Worm (Caenorhabditis elegans): ENCODE results near the gene str-92.

DNA sequence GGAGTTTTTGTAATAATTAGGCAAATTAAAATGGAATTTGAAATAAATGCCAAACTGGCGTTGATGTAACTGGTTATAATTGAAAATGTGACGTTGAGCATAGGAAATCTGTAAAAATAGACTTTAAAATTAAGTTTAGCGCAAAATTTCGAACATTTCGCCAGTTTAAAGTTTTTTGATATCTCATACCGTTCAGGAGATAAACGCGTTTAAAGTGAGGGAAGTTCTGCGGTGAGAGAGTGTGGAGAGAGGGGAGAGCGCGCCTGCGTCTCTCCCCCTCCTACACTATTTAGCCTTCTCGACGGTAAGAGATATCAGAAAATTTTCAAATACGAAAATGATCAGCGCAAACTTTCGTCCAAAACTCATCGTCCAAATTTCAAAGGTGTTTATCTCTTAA, at the start of gene str-92:
- TF ChIP-seq ceh-82 (tag; optimal IDR thresholded peaks at IDR 0.05) = no peak
- TF ChIP-seq pqm-1 (tag; optimal IDR thresholded peaks at IDR 0.05) = no peak
- no peak for TF ChIP-seq ztf-11 (tag; optimal IDR thresholded peaks at IDR 0.05)
- TF ChIP-seq fkh-10 (GFP tag; optimal IDR thresholded peaks at IDR 0.05) = no peak
- no peak for TF ChIP-seq lin-15B (tag; optimal IDR thresholded peaks at IDR 0.05)
